Fruit fly (Drosophila melanogaster) whole organism, prepupa: ENCODE measurements around the gene CG10510.

Experiments used
- Blimp-1 ChIP-seq: fragments of 200-800 bp; sonication (Bioruptor generic); optimal IDR thresholded peaks from 3 replicates; lab custom pipeline; 2017; ENCODE audit warnings: missing biosample characterization, missing genetic modification characterization, mild to moderate bottlenecking, moderate library complexity, missing genetic modification reagents
- CG10631 ChIP-seq: fragments of 200-800 bp; sonication (Bioruptor generic); optimal IDR thresholded peaks from 2 replicates; lab custom pipeline; 2016; ENCODE audit warnings: missing biosample characterization, missing genetic modification characterization
- CG11294 ChIP-seq: fragments of 200-800 bp; sonication (Bioruptor generic); IDR thresholded peaks from 2 replicates; pipeline ENCODE4 v1.3.6; 2022; ENCODE audit warnings: missing biosample characterization, missing genetic modification characterization
- CG15336 ChIP-seq: fragments of 200-800 bp; sonication (Bioruptor generic); IDR thresholded peaks from 2 replicates; pipeline ENCODE4 v1.3.6; 2022; ENCODE audit warnings: missing biosample characterization, missing genetic modification characterization
- CG1621 ChIP-seq: fragments of 200-800 bp; sonication (Bioruptor generic); optimal IDR thresholded peaks from 3 replicates; lab custom pipeline; 2018; ENCODE audit warnings: missing biosample characterization, mild to moderate bottlenecking, missing genetic modification characterization
- CG16779 ChIP-seq: fragments of 200-800 bp; sonication (Bioruptor generic); optimal IDR thresholded peaks from 3 replicates; lab custom pipeline; 2017; ENCODE audit warnings: missing biosample characterization, mild to moderate bottlenecking, missing genetic modification characterization
- CG3032 ChIP-seq: fragments of 200-800 bp; optimal IDR thresholded peaks from 2 replicates; lab custom pipeline; 2019; ENCODE audit warnings: missing biosample characterization, mild to moderate bottlenecking, missing genetic modification characterization, moderate library complexity
- CG31627 ChIP-seq: fragments of 200-800 bp; sonication (Bioruptor generic); optimal IDR thresholded peaks from 3 replicates; lab custom pipeline; 2016; ENCODE audit warnings: missing biosample characterization, missing genetic modification characterization
- CG32006 ChIP-seq: fragments of 200-800 bp; sonication (Bioruptor generic); optimal IDR thresholded peaks from 3 replicates; lab custom pipeline; 2017; ENCODE audit warnings: missing biosample characterization, mild to moderate bottlenecking, missing genetic modification characterization
- CG34406 ChIP-seq: fragments of 200-800 bp; sonication (Bioruptor generic); optimal IDR thresholded peaks from 3 replicates; lab custom pipeline; 2016; ENCODE audit warnings: missing biosample characterization, missing genetic modification characterization
- CG3919 ChIP-seq: fragments of 200-800 bp; sonication (Bioruptor generic); optimal IDR thresholded peaks from 3 replicates; lab custom pipeline; 2016; ENCODE audit warnings: missing biosample characterization, missing genetic modification characterization
- CG6163 ChIP-seq: fragments of 200-800 bp; sonication (Bioruptor generic); IDR thresholded peaks from 3 replicates; pipeline ENCODE4 v1.3.6; 2022; ENCODE audit warnings: missing biosample characterization, missing genetic modification characterization
- CG6276 ChIP-seq: fragments of 200-800 bp; sonication (Bioruptor generic); optimal IDR thresholded peaks from 2 replicates; lab custom pipeline; 2017; ENCODE audit warnings: missing biosample characterization, mild to moderate bottlenecking, missing genetic modification characterization
- CG6792 ChIP-seq: fragments of 200-800 bp; sonication (Bioruptor generic); optimal IDR thresholded peaks from 3 replicates; lab custom pipeline; 2016; ENCODE audit warnings: missing biosample characterization, missing genetic modification characterization
- CG6808 ChIP-seq: fragments of 200-800 bp; sonication (Bioruptor generic); optimal IDR thresholded peaks from 3 replicates; lab custom pipeline; 2017; ENCODE audit warnings: missing biosample characterization, missing genetic modification characterization, mild to moderate bottlenecking, moderate library complexity, missing genetic modification reagents
- CG6854 ChIP-seq: fragments of 200-800 bp; sonication (Bioruptor generic); optimal IDR thresholded peaks from 2 replicates; lab custom pipeline; 2017; ENCODE audit warnings: missing biosample characterization, mild to moderate bottlenecking, missing genetic modification characterization
- CG7368 ChIP-seq: fragments of 200-800 bp; sonication (Bioruptor generic); optimal IDR thresholded peaks from 3 replicates; lab custom pipeline; 2016; ENCODE audit warnings: missing biosample characterization, missing genetic modification characterization
- CG8119 ChIP-seq: fragments of 200-800 bp; sonication (Bioruptor generic); IDR thresholded peaks from 3 replicates; pipeline ENCODE4 v1.3.6; 2022; ENCODE audit warnings: missing biosample characterization, missing genetic modification characterization
- CG8319 ChIP-seq: fragments of 200-800 bp; sonication (Bioruptor generic); optimal IDR thresholded peaks from 3 replicates; lab custom pipeline; 2016; ENCODE audit warnings: missing biosample characterization, missing genetic modification characterization
- CG9139 ChIP-seq: fragments of 200-800 bp; sonication (Bioruptor generic); optimal IDR thresholded peaks from 3 replicates; lab custom pipeline; 2017; ENCODE audit warnings: missing biosample characterization, mild to moderate bottlenecking, missing genetic modification characterization
- Eip75B ChIP-seq: fragments of 200-800 bp; sonication (Bioruptor generic); optimal IDR thresholded peaks from 3 replicates; lab custom pipeline; 2016; ENCODE audit warnings: missing biosample characterization, missing genetic modification characterization
- Eip78C ChIP-seq: fragments of 200-800 bp; sonication (Bioruptor generic); peaks from one replicate; lab custom pipeline; 2016; ENCODE audit warnings: missing biosample characterization, missing genetic modification characterization
- Eip93F ChIP-seq: fragments of 200-800 bp; sonication (Bioruptor generic); optimal IDR thresholded peaks from 2 replicates; lab custom pipeline; 2016; ENCODE audit warnings: missing biosample characterization, mild to moderate bottlenecking, missing genetic modification characterization
- Ets21C ChIP-seq: fragments of 200-800 bp; sonication (Bioruptor generic); optimal IDR thresholded peaks from 3 replicates; lab custom pipeline; 2016; ENCODE audit warnings: missing biosample characterization, missing genetic modification characterization
- Ets96B ChIP-seq: fragments of 200-800 bp; optimal IDR thresholded peaks from 2 replicates; lab custom pipeline; 2019; ENCODE audit warnings: missing biosample characterization, mild to moderate bottlenecking, missing genetic modification characterization, moderate library complexity
- Gug ChIP-seq: fragments of 200-800 bp; sonication (Bioruptor generic); IDR thresholded peaks from 2 replicates; pipeline ENCODE4 v1.3.6; 2022; ENCODE audit warnings: missing biosample characterization, missing genetic modification characterization
- Hr39 ChIP-seq: fragments of 200-800 bp; sonication (Bioruptor generic); optimal IDR thresholded peaks from 2 replicates; lab custom pipeline; 2016; ENCODE audit warnings: missing biosample characterization, missing genetic modification characterization
- Hr4 ChIP-seq: fragments of 200-800 bp; sonication (Bioruptor generic); optimal IDR thresholded peaks from 3 replicates; lab custom pipeline; 2016; ENCODE audit warnings: missing biosample characterization, missing genetic modification characterization
- Lpt ChIP-seq: fragments of 200-800 bp; sonication (Bioruptor generic); optimal IDR thresholded peaks from 3 replicates; lab custom pipeline; 2016; ENCODE audit warnings: missing biosample characterization, missing genetic modification characterization
- Met ChIP-seq: fragments of 200-800 bp; sonication (Bioruptor generic); optimal IDR thresholded peaks from 3 replicates; lab custom pipeline; 2016; ENCODE audit warnings: missing biosample characterization, missing genetic modification characterization
- OdsH ChIP-seq: fragments of 200-800 bp; sonication (Bioruptor generic); optimal IDR thresholded peaks from 3 replicates; lab custom pipeline; 2016; ENCODE audit warnings: missing biosample characterization, missing genetic modification characterization
- Smox ChIP-seq: fragments of 200-800 bp; sonication (Bioruptor generic); optimal IDR thresholded peaks from 3 replicates; lab custom pipeline; 2016; ENCODE audit warnings: missing biosample characterization, missing genetic modification characterization
- Sox102F ChIP-seq: fragments of 200-800 bp; sonication (Bioruptor generic); optimal IDR thresholded peaks from 2 replicates; lab custom pipeline; 2016; ENCODE audit warnings: missing biosample characterization, mild to moderate bottlenecking, missing genetic modification characterization
- achi ChIP-seq: fragments of 200-800 bp; sonication (Bioruptor generic); optimal IDR thresholded peaks from 3 replicates; lab custom pipeline; 2016; ENCODE audit warnings: missing biosample characterization, missing genetic modification characterization
- acj6 ChIP-seq: fragments of 200-800 bp; sonication (Bioruptor generic); optimal IDR thresholded peaks from 3 replicates; lab custom pipeline; 2016; ENCODE audit warnings: missing biosample characterization, missing genetic modification characterization
- cyc ChIP-seq: fragments of 200-800 bp; sonication (Bioruptor generic); optimal IDR thresholded peaks from 3 replicates; lab custom pipeline; 2016; ENCODE audit warnings: missing biosample characterization, missing genetic modification characterization
- dac ChIP-seq: fragments of 200-800 bp; sonication (Bioruptor generic); optimal IDR thresholded peaks from 2 replicates; lab custom pipeline; 2017; ENCODE audit warnings: missing biosample characterization, mild to moderate bottlenecking, missing genetic modification characterization
- esn ChIP-seq: fragments of 200-800 bp; sonication (Bioruptor generic); optimal IDR thresholded peaks from 2 replicates; lab custom pipeline; 2016; ENCODE audit warnings: missing biosample characterization, mild to moderate bottlenecking, missing genetic modification characterization, moderate library complexity
- fd85E ChIP-seq: fragments of 200-800 bp; sonication (Bioruptor generic); optimal IDR thresholded peaks from 3 replicates; lab custom pipeline; 2016; ENCODE audit warnings: missing biosample characterization, missing genetic modification characterization
- fkh ChIP-seq: fragments of 200-800 bp; sonication (Bioruptor generic); optimal IDR thresholded peaks from 3 replicates; lab custom pipeline; 2017; ENCODE audit warnings: missing biosample characterization, mild to moderate bottlenecking, missing genetic modification characterization, moderate library complexity
- net ChIP-seq: fragments of 200-800 bp; sonication (Bioruptor generic); optimal IDR thresholded peaks from 3 replicates; lab custom pipeline; 2016; ENCODE audit warnings: missing biosample characterization, missing genetic modification characterization
- pdm3 ChIP-seq: fragments of 200-800 bp; sonication (Bioruptor generic); optimal IDR thresholded peaks from 3 replicates; lab custom pipeline; 2016; ENCODE audit warnings: missing biosample characterization, missing genetic modification characterization
- salr ChIP-seq, 2 experiments: fragments of 200-800 bp; sonication (Bioruptor generic); optimal IDR thresholded peaks; 3 replicates each; lab custom pipeline; 2016 to 2018; ENCODE audit warnings: missing biosample characterization in 2 of 2, missing genetic modification characterization in 2 of 2, mild to moderate bottlenecking in 1 of 2
- spab ChIP-seq: fragments of 200-800 bp; sonication (Bioruptor generic); optimal IDR thresholded peaks from 2 replicates; lab custom pipeline; 2017; ENCODE audit warnings: missing biosample characterization, mild to moderate bottlenecking, missing genetic modification characterization, missing genetic modification reagents
- ss ChIP-seq, 2 experiments: fragments of 200-800 bp; sonication (Bioruptor generic); optimal IDR thresholded peaks; 2 replicates in 1 of 2; 3 replicates in 1 of 2; lab custom pipeline; 2017 to 2018; ENCODE audit warnings: mild to moderate bottlenecking in 2 of 2, missing biosample characterization in 2 of 2, missing genetic modification characterization in 2 of 2, moderate library complexity in 1 of 2
- svp ChIP-seq: fragments of 200-800 bp; sonication (Bioruptor generic); peaks from one replicate; lab custom pipeline; 2016; ENCODE audit warnings: missing biosample characterization, missing genetic modification characterization
- vri ChIP-seq: fragments of 200-800 bp; sonication (Bioruptor generic); optimal IDR thresholded peaks from 3 replicates; lab custom pipeline; 2016; ENCODE audit warnings: missing biosample characterization, mild to moderate bottlenecking, missing genetic modification characterization

CG10510 gene

dm6 chr3L:21202777-21203282, 7.1 kb downstream of the CG10510 start, which contains the start of the genes Targ1, CG10512 and Targ2:
Gene Targ1, minus strand, starts transcription at chr3L:21202882.
Gene CG10512, plus strand, starts transcription at chr3L:21202920.
Gene Targ2, minus strand, starts transcription at chr3L:21203232.
- TF ChIP-seq CG32006 (GFP tag; lab: Kevin White, UChicago) (no peak), CG6792 (GFP tag; lab: Kevin White, UChicago) (no peak), achi (GFP tag; lab: Kevin White, UChicago) (no peak), Hr4 (GFP tag; lab: Kevin White, UChicago) (no peak), OdsH (GFP tag; lab: Kevin White, UChicago) (no peak), Lpt (GFP tag; lab: Kevin White, UChicago) (no peak), CG6163 (peak; percentile 30; the same call in 1 of the 3 replicates), CG16779 (tag; lab: Kevin White, UChicago) (no peak), Blimp-1 (peak; percentile 51), net (no peak), salr (GFP tag; optimal IDR thresholded peaks at IDR 0.05; lab: Kevin White, UChicago) (no peak), CG6808 (GFP tag; lab: Kevin White, UChicago) (no peak), CG1621 (tag; lab: Kevin White, UChicago) (no peak), fkh (GFP tag; lab: Kevin White, UChicago) (peak; percentile 19), Ets21C (GFP tag; lab: Kevin White, UChicago) (no peak), Ets96B (tag; lab: Kevin White, UChicago) (no peak), CG7368 (GFP tag; lab: Kevin White, UChicago) (no peak), CG9139 (GFP tag; lab: Kevin White, UChicago) (no peak), dac (GFP tag; lab: Kevin White, UChicago) (no peak), Eip78C (GFP tag; lab: Kevin White, UChicago) (peak; percentile 75), spab (GFP tag; lab: Kevin White, UChicago) (no peak), Eip93F (GFP tag; lab: Kevin White, UChicago) (no peak), CG8119 (GFP tag; lab: Robert Waterston, UW) (no peak), pdm3 (GFP tag; lab: Kevin White, UChicago) (no peak), Eip75B (GFP tag; lab: Kevin White, UChicago) (no peak), CG3919 (no peak), ss (GFP tag; optimal IDR thresholded peaks at IDR 0.05; lab: Kevin White, UChicago) (peak; percentile 6 to 56), Met (GFP tag; lab: Kevin White, UChicago) (no peak), CG3032 (tag; lab: Kevin White, UChicago) (no peak), CG15336 (GFP tag; lab: Robert Waterston, UW) (no peak), Smox (no peak), CG6854 (GFP tag; lab: Kevin White, UChicago) (no peak), cyc (GFP tag; lab: Kevin White, UChicago) (no peak), acj6 (no peak), CG10631 (GFP tag; lab: Kevin White, UChicago) (no peak), Gug (no peak), CG11294 (GFP tag; lab: Robert Waterston, UW) (no peak), CG34406 (GFP tag; lab: Kevin White, UChicago) (no peak), esn (no peak), fd85E (no peak), Hr39 (GFP tag; lab: Kevin White, UChicago) (no peak), CG31627 (no peak), vri (GFP tag; lab: Kevin White, UChicago) (no peak), CG6276 (GFP tag; lab: Kevin White, UChicago) (peak; percentile 41), Sox102F (GFP tag; lab: Kevin White, UChicago) (no peak), CG8319 (GFP tag; lab: Kevin White, UChicago) (no peak), svp (GFP tag; lab: Kevin White, UChicago) (no peak)
